Worm (Caenorhabditis elegans) whole organism, L3 larva: ENCODE measurements around the gene C35B1.4.
"Not testable (repeated sequence)": the region's sequence is repeated elsewhere in the genome, so short reads cannot be mapped to it uniquely, and the experiment has no call there.

Source experiments
- ZK546.5 ChIP-seq: sonication (generic microtip); optimal IDR thresholded peaks from 2 replicates; lab custom pipeline; 2017; ENCODE audit warnings: missing biosample characterization, missing genetic modification characterization
- ama-1 ChIP-seq: fragments of 150-350 bp; optimal IDR thresholded peaks from 2 replicates; lab custom pipeline; 2018
- egl-27 ChIP-seq: sonication (generic microtip); optimal IDR thresholded peaks from 4 replicates; lab custom pipeline; 2017; ENCODE audit warnings: missing biosample characterization, missing genetic modification reagents, missing genetic modification characterization
- egl-5 ChIP-seq: fragments of 150-350 bp; optimal IDR thresholded peaks from 2 replicates; lab custom pipeline; 2017; ENCODE audit warnings: missing biosample characterization, missing genetic modification reagents, missing genetic modification characterization, inconsistent platforms
- elt-2 ChIP-seq: sonication (generic microtip); optimal IDR thresholded peaks from 2 replicates; lab custom pipeline; 2016; ENCODE audit warnings: missing genetic modification reagents, mild to moderate bottlenecking, missing genetic modification characterization, missing compliant biosample characterization
- eor-1 ChIP-seq, 2 experiments: fragments of 150-350 bp; optimal IDR thresholded peaks; 2 replicates each; lab custom pipeline; 2014 to 2018; ENCODE audit warnings: missing biosample characterization in 2 of 2, missing genetic modification characterization in 2 of 2
- hmg-11 ChIP-seq: sonication (generic microtip); optimal IDR thresholded peaks from 2 replicates; lab custom pipeline; 2016; ENCODE audit warnings: missing genetic modification characterization, missing compliant biosample characterization
- jun-1 ChIP-seq: fragments of 150-350 bp; optimal IDR thresholded peaks from 2 replicates; lab custom pipeline; 2014; ENCODE audit warnings: missing biosample characterization, missing genetic modification reagents, missing genetic modification characterization
- lin-15B ChIP-seq: fragments of 150-350 bp; optimal IDR thresholded peaks from 2 replicates; lab custom pipeline; 2014; ENCODE audit warnings: missing biosample characterization, missing genetic modification characterization
- lsy-12 ChIP-seq: sonication (generic microtip); optimal IDR thresholded peaks from 2 replicates; lab custom pipeline; 2016; ENCODE audit warnings: mild to moderate bottlenecking, missing genetic modification characterization, missing compliant biosample characterization
- mml-1 ChIP-seq: fragments of 150-350 bp; sonication (generic microtip); optimal IDR thresholded peaks from 3 replicates; lab custom pipeline; 2014; ENCODE audit warnings: missing biosample characterization, missing genetic modification characterization
- nfya-1 ChIP-seq: sonication (generic microtip); optimal IDR thresholded peaks from 2 replicates; lab custom pipeline; 2017; ENCODE audit warnings: missing genetic modification characterization, mild to moderate bottlenecking, missing compliant biosample characterization, antibody characterized with exemption, moderate library complexity; ENCODE audit not compliant: insufficient read depth
- nhr-11 ChIP-seq: fragments of 150-350 bp; optimal IDR thresholded peaks from 2 replicates; lab custom pipeline; 2014; ENCODE audit warnings: missing biosample characterization, missing genetic modification characterization
- nhr-237 ChIP-seq: fragments of 150-350 bp; optimal IDR thresholded peaks from 2 replicates; lab custom pipeline; 2014; ENCODE audit warnings: missing biosample characterization, missing genetic modification characterization
- nhr-25 ChIP-seq: sonication (generic microtip); optimal IDR thresholded peaks from 2 replicates; lab custom pipeline; 2017; ENCODE audit warnings: missing biosample characterization, missing genetic modification characterization
- nhr-43 ChIP-seq: sonication (generic microtip); optimal IDR thresholded peaks from 2 replicates; lab custom pipeline; 2016; ENCODE audit warnings: mild to moderate bottlenecking, missing genetic modification characterization, missing compliant biosample characterization; ENCODE audit not compliant: poor library complexity, severe bottlenecking
- nhr-67 ChIP-seq: fragments of 150-350 bp; optimal IDR thresholded peaks from 2 replicates; lab custom pipeline; 2014; ENCODE audit warnings: missing biosample characterization, missing genetic modification characterization
- nhr-77 ChIP-seq: fragments of 150-350 bp; optimal IDR thresholded peaks from 2 replicates; lab custom pipeline; 2014; ENCODE audit warnings: missing biosample characterization, missing genetic modification characterization
- pha-4 ChIP-seq: fragments of 150-350 bp; optimal IDR thresholded peaks from 2 replicates; lab custom pipeline; 2014; ENCODE audit warnings: missing biosample characterization, missing genetic modification reagents, missing genetic modification characterization
- pqm-1 ChIP-seq: fragments of 150-350 bp; optimal IDR thresholded peaks from 2 replicates; lab custom pipeline; 2017; ENCODE audit warnings: missing biosample characterization, missing genetic modification characterization, inconsistent platforms
- snpc-4 ChIP-seq: fragments of 150-350 bp; optimal IDR thresholded peaks from 2 replicates; lab custom pipeline; 2014; ENCODE audit warnings: missing biosample characterization, missing genetic modification characterization
- unc-39 ChIP-seq: sonication (generic microtip); optimal IDR thresholded peaks from 4 replicates; lab custom pipeline; 2017; ENCODE audit warnings: missing biosample characterization, missing genetic modification characterization
- unc-62 ChIP-seq: fragments of 150-350 bp; sonication (generic microtip); optimal IDR thresholded peaks from 4 replicates; lab custom pipeline; 2014; ENCODE audit warnings: missing biosample characterization, missing genetic modification reagents, missing genetic modification characterization
- zag-1 ChIP-seq: fragments of 150-350 bp; optimal IDR thresholded peaks from 2 replicates; lab custom pipeline; 2014; ENCODE audit warnings: missing biosample characterization, missing genetic modification characterization
- ztf-11 ChIP-seq: fragments of 150-350 bp; optimal IDR thresholded peaks from 2 replicates; lab custom pipeline; 2014; ENCODE audit warnings: missing biosample characterization, missing genetic modification characterization

Gene C35B1.4

ce11 chrIV:4115634-4116033, 36.0 kb downstream of the C35B1.4 start, which contains the start of the genes F49F1.4 and F49F1.2:
F49F1.4 (minus strand) TSS chrIV:4115734.
F49F1.2 (plus strand) TSS chrIV:4115943.
- TF ChIP-seq eor-1 (tag; optimal IDR thresholded peaks at IDR 0.05; lab: Kevin White, UChicago) (no peak), ama-1 (lab: Kevin White, UChicago) (no peak), nhr-77 (tag; lab: Kevin White, UChicago) (no peak), pha-4 (tag; lab: Kevin White, UChicago) (no peak), ZK546.5 (tag; lab: Kevin White, UChicago) (no peak), nhr-43 (tag; lab: Kevin White, UChicago) (no peak), pqm-1 (tag; lab: Kevin White, UChicago) (no peak), snpc-4 (tag; lab: Kevin White, UChicago) (no peak), lin-15B (tag; lab: Kevin White, UChicago) (no peak), unc-39 (tag; lab: Kevin White, UChicago) (no peak), egl-5 (tag; lab: Kevin White, UChicago) (no peak), nfya-1 (tag; lab: Kevin White, UChicago) (no peak)

DNA sequence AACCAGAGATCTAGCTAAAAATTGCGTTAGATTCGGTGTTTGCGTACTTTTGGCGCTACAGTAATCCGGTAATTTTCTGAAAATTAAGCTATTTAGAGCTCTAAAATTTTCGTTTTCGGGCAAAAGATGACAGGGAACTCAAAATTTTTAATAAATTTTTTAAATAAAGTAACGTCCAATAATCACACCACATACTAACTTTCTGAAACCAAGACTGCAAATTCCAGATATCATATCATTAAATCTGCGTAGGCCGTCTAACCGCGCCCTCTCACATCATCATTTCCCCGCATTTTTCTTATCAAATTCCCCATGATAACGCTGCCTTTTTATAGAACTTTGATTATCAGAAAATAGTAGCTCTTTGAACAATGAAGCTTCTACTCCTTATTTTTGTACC, 37.8 kb downstream of the C35B1.4 start, which contains the start of gene drd-50:
drd-50 (plus strand) TSS at position 301 of the 400 bp plus-strand sequence.
- TF ChIP-seq nhr-67 (tag; lab: Kevin White, UChicago) (no peak), nfya-1 (tag; lab: Kevin White, UChicago) (no peak), elt-2 (peak; percentile 65), nhr-43 (tag; lab: Kevin White, UChicago) (no peak), jun-1 (no peak)
- TF ChIP-seq, all 47 proteins: peak for 1

- TF ChIP-seq elt-2 (peak; percentile 63), unc-62 (GFP tag; lab: Kevin White, UChicago) (no peak)
- TF ChIP-seq, all 47 proteins: peak for 1
These were observed 40.6 kb downstream of the C35B1.4 start, which contains the start of gene F49F1.5 for ce11 chrIV:4120263-4120662. F49F1.5 (minus strand) TSS chrIV:4120415.

- TF ChIP-seq nhr-25 (tag; lab: Kevin White, UChicago) (no peak), pha-4 (tag; lab: Kevin White, UChicago) (no peak), pqm-1 (tag; lab: Kevin White, UChicago) (peak; percentile 31), unc-62 (GFP tag; lab: Kevin White, UChicago) (no peak), eor-1 (tag; optimal IDR thresholded peaks at IDR 0.05; lab: Kevin White, UChicago) (no peak), hmg-11 (no peak), egl-27 (no peak), elt-2 (peak; percentile 77), nfya-1 (tag; lab: Kevin White, UChicago) (no peak)
These were observed 41.4 kb downstream of the C35B1.4 start for ce11 chrIV:4121055-4121454.

DNA sequence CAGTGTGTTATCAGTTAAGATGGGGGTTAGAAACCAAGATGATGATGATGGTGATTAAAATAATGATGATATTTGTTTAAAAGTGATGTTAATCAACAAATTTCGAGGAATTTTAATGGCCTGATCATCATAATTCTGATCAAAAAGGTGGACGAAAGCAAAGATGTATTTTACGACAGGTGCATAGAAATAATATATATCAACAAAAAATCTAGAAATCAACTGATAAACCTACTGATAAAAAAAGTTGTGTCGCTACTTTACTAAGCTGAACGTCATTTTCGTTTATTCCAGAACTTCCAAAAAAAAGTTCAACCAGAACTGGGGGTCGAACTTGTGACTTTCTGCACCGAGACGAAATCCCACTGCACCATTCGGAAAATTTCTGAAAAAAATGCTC, 43.5 kb downstream of the C35B1.4 start, which contains the start of gene mul-1:
mul-1 (minus strand) TSS at position 84 of the 400 bp plus-strand sequence.
- TF ChIP-seq mml-1 (tag; lab: Kevin White, UChicago) (no peak), nhr-237 (tag; lab: Kevin White, UChicago) (no peak), zag-1 (tag; lab: Kevin White, UChicago) (no peak), nhr-11 (no peak), ztf-11 (tag; lab: Kevin White, UChicago) (no peak), ama-1 (lab: Kevin White, UChicago) (no peak), elt-2 (peak; percentile 69)

DNA sequence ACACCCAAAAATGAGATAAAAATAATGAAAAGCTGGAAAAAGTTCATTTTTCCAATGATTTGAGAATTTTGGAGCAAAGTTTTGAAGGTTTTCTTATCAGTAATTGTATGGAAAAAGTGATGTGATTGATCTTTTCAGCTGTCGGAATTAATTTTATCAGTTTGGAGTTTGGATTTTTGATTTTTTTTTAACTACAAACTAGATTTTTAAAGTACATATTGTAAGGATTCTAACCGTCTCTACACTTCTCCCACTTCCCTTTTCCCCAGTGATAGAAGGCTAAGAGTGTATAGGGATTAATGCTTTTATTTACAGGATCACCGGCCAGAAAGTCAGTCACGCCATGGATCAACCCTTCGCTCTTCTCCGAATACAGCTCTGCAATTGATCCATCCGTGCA, 46.0 kb downstream of the C35B1.4 start, which contains the start of gene F49F1.7:
F49F1.7 (minus strand) TSS at position 101 of the 400 bp plus-strand sequence.
- TF ChIP-seq ztf-11 (tag; lab: Kevin White, UChicago); lsy-12; jun-1: not testable (repeated sequence)
